Worm (Caenorhabditis elegans): ENCODE data around the gene gmpr-1.

DNA sequence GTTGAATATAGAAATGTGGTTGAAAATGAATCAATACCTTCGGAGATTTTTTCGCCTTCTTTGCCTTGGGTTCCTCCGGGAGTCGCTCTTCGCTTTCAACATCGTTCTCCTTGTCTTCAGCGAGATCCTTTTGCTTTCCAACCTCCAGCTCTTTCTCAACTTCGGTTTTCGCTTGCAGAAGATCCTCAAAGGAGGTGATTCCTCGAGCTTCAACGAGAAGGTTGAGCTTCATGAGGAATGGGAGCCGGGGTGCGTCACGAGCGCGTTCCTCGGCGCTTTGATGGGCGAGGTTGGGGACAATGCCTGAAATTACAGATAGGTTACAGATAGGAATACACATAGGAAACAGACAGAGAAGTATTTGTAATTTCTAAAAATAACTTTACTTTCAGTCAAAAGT, 27.7 kb upstream of the gmpr-1 start:
- TF ChIP-seq ceh-82 (tag; optimal IDR thresholded peaks at IDR 0.05) = no peak
- no peak for TF ChIP-seq aly-2 (tag; optimal IDR thresholded peaks at IDR 0.05)
- no peak for TF ChIP-seq nhr-77 (tag; optimal IDR thresholded peaks at IDR 0.05)
- TF ChIP-seq ama-1 (optimal IDR thresholded peaks at IDR 0.05) = no peak
- TF ChIP-seq ztf-11 (tag; optimal IDR thresholded peaks at IDR 0.05) = no peak

Data from whole organism, L3 larva.